Fruit fly (Drosophila melanogaster) whole organism, embryonic: ENCODE results near the gene CG6149.

Experiments used
- ATbp ChIP-seq: fragments of 200-800 bp; sonication (Bioruptor generic); optimal IDR thresholded peaks from 2 replicates; lab custom pipeline; 2017; ENCODE audit warnings: missing biosample characterization, mild to moderate bottlenecking, missing genetic modification characterization, missing genetic modification reagents
- Antp ChIP-seq: fragments of 200-800 bp; sonication (Bioruptor generic); optimal IDR thresholded peaks from 3 replicates; lab custom pipeline; 2016; ENCODE audit warnings: missing biosample characterization, missing genetic modification characterization
- B-H2 ChIP-seq: fragments of 200-800 bp; sonication (Bioruptor generic); optimal IDR thresholded peaks from 2 replicates; lab custom pipeline; 2018; ENCODE audit warnings: missing biosample characterization, mild to moderate bottlenecking, missing genetic modification characterization
- Bdp1 ChIP-seq: fragments of 200-800 bp; sonication (Bioruptor generic); optimal IDR thresholded peaks from 3 replicates; lab custom pipeline; 2016; ENCODE audit warnings: missing biosample characterization, missing genetic modification characterization
- CG10321 ChIP-seq: fragments of 200-800 bp; sonication (Bioruptor generic); IDR thresholded peaks from 2 replicates; pipeline ENCODE4 v1.3.6; 2022; ENCODE audit warnings: missing biosample characterization, missing genetic modification characterization
- CG10959 ChIP-seq: fragments of 200-800 bp; sonication (Bioruptor generic); IDR thresholded peaks from 2 replicates; pipeline ENCODE4 v1.3.6; 2022; ENCODE audit warnings: missing biosample characterization, missing genetic modification characterization
- CG11504 ChIP-seq: fragments of 200-800 bp; sonication (Bioruptor generic); optimal IDR thresholded peaks from 3 replicates; lab custom pipeline; 2019; ENCODE audit warnings: missing biosample characterization, mild to moderate bottlenecking, missing genetic modification characterization, moderate library complexity
- CG11696 ChIP-seq: fragments of 200-800 bp; sonication (Bioruptor generic); IDR thresholded peaks from 2 replicates; pipeline ENCODE4 v1.3.6; 2022; ENCODE audit warnings: missing biosample characterization, missing genetic modification characterization
- CG12659 ChIP-seq: fragments of 200-800 bp; sonication (Bioruptor generic); optimal IDR thresholded peaks from 3 replicates; lab custom pipeline; 2017; ENCODE audit warnings: mild to moderate bottlenecking, missing biosample characterization, missing genetic modification reagents, missing genetic modification characterization
- CG14710 ChIP-seq: fragments of 200-800 bp; sonication (Bioruptor generic); optimal IDR thresholded peaks from 3 replicates; lab custom pipeline; 2019; ENCODE audit warnings: missing biosample characterization, mild to moderate bottlenecking, missing genetic modification characterization, moderate library complexity
- CG14860 ChIP-seq: fragments of 200-800 bp; sonication (Bioruptor generic); IDR thresholded peaks from 3 replicates; pipeline ENCODE4 v1.3.6; 2022; ENCODE audit warnings: missing biosample characterization, missing genetic modification characterization; ENCODE audit not compliant: partially characterized antibody
- CG17612 ChIP-seq: fragments of 200-800 bp; sonication (Bioruptor generic); IDR thresholded peaks from 2 replicates; pipeline ENCODE4 v1.3.6; 2022; ENCODE audit warnings: missing biosample characterization, missing genetic modification characterization
- CG30020 ChIP-seq: fragments of 200-800 bp; optimal IDR thresholded peaks from 2 replicates; lab custom pipeline; 2019; ENCODE audit warnings: missing biosample characterization, mild to moderate bottlenecking, missing genetic modification characterization, moderate library complexity
- CG31441 ChIP-seq: fragments of 200-800 bp; sonication (Bioruptor generic); IDR thresholded peaks from 2 replicates; pipeline ENCODE4 v1.3.6; 2022; ENCODE audit warnings: missing biosample characterization, missing genetic modification characterization
- CG3281 ChIP-seq: fragments of 200-800 bp; sonication (Bioruptor generic); optimal IDR thresholded peaks from 3 replicates; lab custom pipeline; 2017; ENCODE audit warnings: missing biosample characterization, mild to moderate bottlenecking, missing genetic modification characterization
- CG4820 ChIP-seq: fragments of 200-800 bp; sonication (Bioruptor generic); optimal IDR thresholded peaks from 3 replicates; lab custom pipeline; 2016; ENCODE audit warnings: missing biosample characterization, missing genetic modification characterization
- CG8281 ChIP-seq: fragments of 200-800 bp; sonication (Bioruptor generic); optimal IDR thresholded peaks from 2 replicates; lab custom pipeline; 2018; ENCODE audit warnings: missing biosample characterization, mild to moderate bottlenecking, missing genetic modification characterization, moderate library complexity
- CG8388 ChIP-seq: fragments of 200-800 bp; sonication (Bioruptor generic); optimal IDR thresholded peaks from 2 replicates; lab custom pipeline; 2019; ENCODE audit warnings: missing biosample characterization, mild to moderate bottlenecking, missing genetic modification characterization, moderate library complexity
- CG9609 ChIP-seq: fragments of 200-800 bp; sonication (Bioruptor generic); optimal IDR thresholded peaks from 3 replicates; lab custom pipeline; 2016; ENCODE audit warnings: missing biosample characterization, missing genetic modification characterization
- D19A ChIP-seq: fragments of 200-800 bp; optimal IDR thresholded peaks from 3 replicates; lab custom pipeline; 2019; ENCODE audit warnings: missing biosample characterization, mild to moderate bottlenecking, missing genetic modification characterization, moderate library complexity
- Deaf1 ChIP-seq: fragments of 200-800 bp; optimal IDR thresholded peaks from 3 replicates; lab custom pipeline; 2019; ENCODE audit warnings: missing biosample characterization, mild to moderate bottlenecking, missing genetic modification characterization, moderate library complexity
- Dll ChIP-seq: fragments of 200-800 bp; sonication (Bioruptor generic); IDR thresholded peaks from 4 replicates; pipeline ENCODE4 v1.3.6; 2022; ENCODE audit warnings: missing biosample characterization, missing genetic modification characterization; ENCODE audit not compliant: partially characterized antibody
- Doc3 ChIP-seq: fragments of 200-800 bp; sonication (Bioruptor generic); IDR thresholded peaks from 3 replicates; pipeline ENCODE4 v1.3.6; 2022; ENCODE audit warnings: missing biosample characterization, missing genetic modification characterization; ENCODE audit not compliant: partially characterized antibody
- HmgZ ChIP-seq: fragments of 200-800 bp; sonication (Bioruptor generic); optimal IDR thresholded peaks from 2 replicates; lab custom pipeline; 2018; ENCODE audit warnings: missing biosample characterization, mild to moderate bottlenecking, missing genetic modification characterization
- Lpt ChIP-seq: fragments of >200 bp; optimal IDR thresholded peaks from 2 replicates; lab custom pipeline; 2018; ENCODE audit warnings: missing biosample characterization, missing genetic modification characterization
- Meics ChIP-seq: fragments of 200-800 bp; sonication (Bioruptor generic); optimal IDR thresholded peaks from 2 replicates; lab custom pipeline; 2017; ENCODE audit warnings: missing biosample characterization, mild to moderate bottlenecking, missing genetic modification characterization
- Myb ChIP-seq: fragments of 200-800 bp; sonication (Bioruptor generic); optimal IDR thresholded peaks from 2 replicates; lab custom pipeline; 2016; ENCODE audit warnings: missing biosample characterization, missing genetic modification characterization
- Scr ChIP-seq: fragments of 200-800 bp; sonication (Bioruptor generic); IDR thresholded peaks from 2 replicates; pipeline ENCODE4 v1.3.6; 2022; ENCODE audit warnings: missing biosample characterization, missing genetic modification characterization; ENCODE audit not compliant: partially characterized antibody
- Sry-β ChIP-seq: fragments of 200-800 bp; sonication (Bioruptor generic); optimal IDR thresholded peaks from 2 replicates; lab custom pipeline; 2018; ENCODE audit warnings: missing biosample characterization, mild to moderate bottlenecking, missing genetic modification characterization, moderate library complexity
- TFAM ChIP-seq: fragments of 200-800 bp; sonication (Bioruptor generic); optimal IDR thresholded peaks from 2 replicates; lab custom pipeline; 2017; ENCODE audit warnings: missing biosample characterization, missing genetic modification characterization, inconsistent platforms
- YL-1 ChIP-seq: fragments of 200-800 bp; sonication (Bioruptor generic); optimal IDR thresholded peaks from 3 replicates; lab custom pipeline; 2017; ENCODE audit warnings: missing biosample characterization, mild to moderate bottlenecking, missing genetic modification characterization
- ab ChIP-seq: fragments of 200-800 bp; sonication (Bioruptor generic); optimal IDR thresholded peaks from 2 replicates; lab custom pipeline; 2016; ENCODE audit warnings: missing biosample characterization, missing genetic modification characterization
- bsh ChIP-seq, 2 experiments: fragments of 200-800 bp; sonication (Bioruptor generic); optimal IDR thresholded peaks; 2 replicates each; lab custom pipeline; 2017 to 2018; ENCODE audit warnings: mild to moderate bottlenecking in 2 of 2, missing biosample characterization in 2 of 2, missing genetic modification characterization in 2 of 2, moderate library complexity in 1 of 2
- dmrt99B ChIP-seq: fragments of 200-800 bp; sonication (Bioruptor generic); optimal IDR thresholded peaks from 2 replicates; lab custom pipeline; 2018; ENCODE audit warnings: missing biosample characterization, mild to moderate bottlenecking, missing genetic modification characterization, moderate library complexity
- fd3F ChIP-seq: fragments of 200-800 bp; sonication (Bioruptor generic); optimal IDR thresholded peaks from 2 replicates; lab custom pipeline; 2018; ENCODE audit warnings: missing biosample characterization, mild to moderate bottlenecking, missing genetic modification characterization, moderate library complexity
- grau ChIP-seq: fragments of 200-800 bp; optimal IDR thresholded peaks from 3 replicates; lab custom pipeline; 2019; ENCODE audit warnings: missing biosample characterization, mild to moderate bottlenecking, missing genetic modification characterization, moderate library complexity
- her ChIP-seq: fragments of 200-800 bp; sonication (Bioruptor generic); optimal IDR thresholded peaks from 2 replicates; lab custom pipeline; 2016; ENCODE audit warnings: missing biosample characterization, missing genetic modification characterization
- kay ChIP-seq: fragments of 200-800 bp; sonication (Bioruptor generic); optimal IDR thresholded peaks from 2 replicates; lab custom pipeline; 2016; ENCODE audit warnings: missing biosample characterization, missing genetic modification characterization
- klu ChIP-seq: fragments of 200-800 bp; sonication (Bioruptor generic); IDR thresholded peaks from 2 replicates; pipeline ENCODE4 v1.3.6; 2022; ENCODE audit warnings: missing biosample characterization, missing genetic modification characterization
- lilli ChIP-seq: fragments of 200-800 bp; sonication (Bioruptor generic); optimal IDR thresholded peaks from 3 replicates; lab custom pipeline; 2016; ENCODE audit warnings: missing biosample characterization, missing genetic modification characterization
- mirr ChIP-seq: fragments of 200-800 bp; sonication (Bioruptor generic); optimal IDR thresholded peaks from 3 replicates; lab custom pipeline; 2018; ENCODE audit warnings: missing biosample characterization, mild to moderate bottlenecking, missing genetic modification characterization
- prd ChIP-seq, 3 experiments: fragments of >200 bp in 2 of 3; fragments of 200-800 bp in 1 of 3; sonication (Bioruptor generic) in 1 of 3; optimal IDR thresholded peaks in 2 of 3; IDR thresholded peaks in 1 of 3; 2 replicates in 2 of 3; 3 replicates in 1 of 3; pipeline versions ENCODE4 v1.3.6 to Lab custom; 2017 to 2022; ENCODE audit warnings: missing biosample characterization in 1 of 3, missing genetic modification characterization in 1 of 3
- sc ChIP-seq, 3 experiments: fragments of >200 bp in 2 of 3; fragments of 200-800 bp in 1 of 3; sonication (Bioruptor generic) in 1 of 3; optimal IDR thresholded peaks; 2 replicates in 2 of 3; 3 replicates in 1 of 3; lab custom pipeline; 2017; ENCODE audit warnings: mild to moderate bottlenecking in 1 of 3, missing biosample characterization in 1 of 3, missing genetic modification characterization in 1 of 3, missing genetic modification reagents in 1 of 3
- scrt ChIP-seq: fragments of 200-800 bp; sonication (Bioruptor generic); optimal IDR thresholded peaks from 2 replicates; lab custom pipeline; 2018; ENCODE audit warnings: missing biosample characterization, mild to moderate bottlenecking, missing genetic modification characterization, moderate library complexity
- sens ChIP-seq: fragments of 200-800 bp; sonication (Bioruptor generic); peaks from one replicate; lab custom pipeline; 2016; ENCODE audit warnings: missing biosample characterization, missing genetic modification characterization
- sim ChIP-seq: fragments of 200-800 bp; sonication (Bioruptor generic); IDR thresholded peaks from 2 replicates; pipeline ENCODE4 v1.3.6; 2022; ENCODE audit warnings: missing biosample characterization, missing genetic modification characterization
- sqz ChIP-seq: fragments of 200-800 bp; sonication (Bioruptor generic); optimal IDR thresholded peaks from 3 replicates; lab custom pipeline; 2018; ENCODE audit warnings: missing biosample characterization, mild to moderate bottlenecking, missing genetic modification characterization
- z ChIP-seq: fragments of 200-800 bp; sonication (Bioruptor generic); IDR thresholded peaks from 3 replicates; pipeline ENCODE4 v1.3.6; 2022; ENCODE audit warnings: missing biosample characterization, missing genetic modification characterization
- zf30C ChIP-seq: fragments of 200-800 bp; sonication (Bioruptor generic); optimal IDR thresholded peaks from 3 replicates; lab custom pipeline; 2018; ENCODE audit warnings: missing biosample characterization, mild to moderate bottlenecking, missing genetic modification characterization

CG6149 gene

DNA sequence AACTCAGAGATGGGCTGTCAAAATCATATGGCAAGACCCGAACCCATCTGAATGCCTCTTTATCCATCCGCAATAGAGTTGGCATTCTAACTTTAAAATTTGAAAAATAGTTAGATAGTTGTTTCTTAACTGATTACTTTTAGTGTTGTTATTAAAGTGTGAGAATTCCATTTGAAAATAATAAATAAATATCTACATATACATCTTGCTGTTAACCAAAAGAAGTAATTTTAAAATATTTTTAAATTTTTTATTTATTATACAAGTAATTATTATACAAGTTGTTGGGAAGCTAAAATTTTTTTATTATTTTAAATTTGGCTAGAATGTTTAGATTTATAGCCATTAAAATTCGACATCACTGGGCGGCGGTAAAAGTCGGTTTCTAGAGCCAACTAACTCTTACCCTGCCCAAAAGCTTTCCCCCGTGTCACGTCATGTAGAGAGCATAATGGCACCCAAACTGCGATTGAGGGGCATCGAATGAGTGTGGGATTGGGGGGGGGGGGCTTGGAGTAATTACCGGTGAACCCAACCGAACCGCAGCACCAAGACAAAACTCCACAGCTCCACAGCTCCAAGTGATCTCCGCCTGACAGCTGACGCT is 8.3 kb upstream of the CG6149 start (continued):
- TF ChIP-seq CG8388 (GFP tag; lab: Kevin White, UChicago) (no peak), sqz (GFP tag; lab: Kevin White, UChicago) (no peak), lilli (GFP tag; lab: Kevin White, UChicago) (no peak), bsh (GFP tag; optimal IDR thresholded peaks at IDR 0.05; lab: Kevin White, UChicago) (peak in 1 of 2 experiments; percentile 25), Scr (GFP tag; lab: Robert Waterston, UW) (no peak), CG14860 (no peak), mirr (GFP tag; lab: Kevin White, UChicago) (no peak), klu (GFP tag; lab: Robert Waterston, UW) (no peak), sim (GFP tag; lab: Robert Waterston, UW) (no peak), YL-1 (GFP tag; lab: Kevin White, UChicago) (no peak), CG10321 (GFP tag; lab: Robert Waterston, UW) (no peak), CG3281 (no peak), Antp (no peak), sc (optimal IDR thresholded peaks at IDR 0.05; lab: Kevin White, UChicago) (no peak), sc (GFP tag; optimal IDR thresholded peaks at IDR 0.05; lab: Kevin White, UChicago) (no peak), Deaf1 (tag; lab: Kevin White, UChicago) (no peak), Meics (GFP tag; lab: Kevin White, UChicago) (peak; percentile 9), ab (GFP tag; lab: Kevin White, UChicago) (no peak), ATbp (GFP tag; lab: Kevin White, UChicago) (peak; percentile 38), z (no peak), CG31441 (GFP tag; lab: Robert Waterston, UW) (peak; percentile 36; the same call in 1 of the 2 replicates), CG8281 (tag; lab: Kevin White, UChicago) (no peak), Myb (GFP tag; lab: Kevin White, UChicago) (no peak), dmrt99B (peak; percentile 39), CG17612 (GFP tag; lab: Robert Waterston, UW) (no peak), Sry-β (GFP tag; lab: Kevin White, UChicago) (peak; percentile 82), prd (optimal IDR thresholded peaks at IDR 0.05; lab: Kevin White, UChicago) (no peak), prd (GFP tag; IDR thresholded peaks at IDR 0.05; lab: Robert Waterston, UW) (no peak), CG12659 (GFP tag; lab: Kevin White, UChicago) (no peak), scrt (GFP tag; lab: Kevin White, UChicago) (no peak), CG9609 (GFP tag; lab: Kevin White, UChicago) (no peak), grau (tag; lab: Kevin White, UChicago) (peak; percentile 31), zf30C (no peak), CG11504 (tag; lab: Kevin White, UChicago) (peak; percentile 62), kay (GFP tag; lab: Kevin White, UChicago) (no peak), TFAM (GFP tag; lab: Kevin White, UChicago) (no peak), CG30020 (no peak), CG14710 (peak; percentile 33), CG10959 (GFP tag; lab: Robert Waterston, UW) (no peak), Lpt (GFP tag; lab: Kevin White, UChicago) (no peak), sens (GFP tag; lab: Kevin White, UChicago) (no peak), HmgZ (no peak), Bdp1 (no peak), CG4820 (GFP tag; lab: Kevin White, UChicago) (no peak), Doc3 (GFP tag; lab: Robert Waterston, UW) (no peak), Dll (no peak), CG11696 (GFP tag; lab: Robert Waterston, UW) (no peak), fd3F (GFP tag; lab: Kevin White, UChicago) (no peak), B-H2 (GFP tag; lab: Kevin White, UChicago) (no peak), D19A (no peak), her (GFP tag; lab: Kevin White, UChicago) (no peak)
